Worm (Caenorhabditis elegans): ENCODE measurements around the gene grl-8.

The grl-8 gene

DNA sequence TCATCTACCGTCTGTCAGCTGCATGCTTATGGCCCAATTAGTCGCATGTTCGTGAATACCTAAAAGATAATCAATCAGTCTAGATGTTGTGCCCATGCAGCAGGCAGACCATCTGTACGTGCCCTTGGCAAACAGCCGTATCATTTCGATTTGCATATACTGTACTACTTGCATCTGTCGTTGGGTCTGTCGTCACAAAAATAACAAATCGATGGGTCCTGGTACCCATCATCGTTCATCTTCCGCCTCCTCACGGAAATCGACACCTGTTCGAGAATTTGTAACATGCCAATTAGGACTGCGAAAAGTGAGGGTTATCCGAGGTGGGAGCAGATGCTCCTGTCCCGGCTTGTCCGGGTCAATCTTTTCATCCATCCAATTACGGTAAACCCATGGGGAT, 49.6 kb downstream of the grl-8 start:
- no peak for TF ChIP-seq ceh-27 (GFP tag; optimal IDR thresholded peaks at IDR 0.05)
- no peak for TF ChIP-seq nfya-1 (tag; optimal IDR thresholded peaks at IDR 0.05; ENCODE audit: borderline replicate concordance, insufficient read depth)
- no peak for TF ChIP-seq cebp-1 (GFP tag; IDR thresholded peaks at IDR 0.05)
- TF ChIP-seq cebp-1 (tag; optimal IDR thresholded peaks at IDR 0.05): no peak
- TF ChIP-seq ztf-6 (GFP tag; IDR thresholded peaks at IDR 0.05): no peak
- no peak for TF ChIP-seq lsl-1 (GFP tag; optimal IDR thresholded peaks at IDR 0.05)
- TF ChIP-seq ztf-25 (GFP tag; IDR thresholded peaks at IDR 0.05): no peak
- TF ChIP-seq aptf-2 (GFP tag; conservative IDR thresholded peaks at IDR 0.05): no peak
- TF ChIP-seq K11D2.4 (GFP tag; IDR thresholded peaks at IDR 0.05): no peak
- TF ChIP-seq let-526 (GFP tag; IDR thresholded peaks at IDR 0.05): no peak
- no peak for TF ChIP-seq ztf-26 (tag; optimal IDR thresholded peaks at IDR 0.05)
- TF ChIP-seq efl-1 (GFP tag; optimal IDR thresholded peaks at IDR 0.05): no peak
- TF ChIP-seq B0261.1 (tag; optimal IDR thresholded peaks at IDR 0.05): no peak
- TF ChIP-seq ama-1 (optimal IDR thresholded peaks at IDR 0.05): no peak
- no peak for TF ChIP-seq ama-1 (GFP tag; optimal IDR thresholded peaks at IDR 0.05)
- TF ChIP-seq C06A6.2 (GFP tag; conservative IDR thresholded peaks at IDR 0.05): no peak

Measured in whole organism, young adult.